Fruit fly (Drosophila melanogaster): ENCODE measurements around the gene Ldsdh1.

Gene Ldsdh1

dm6 chrX:8056597-8057228 lies 24.7 kb downstream of the Ldsdh1 start:
- TF ChIP-seq jim (GFP tag; optimal IDR thresholded peaks at IDR 0.05) (no peak), Hr83 (GFP tag; optimal IDR thresholded peaks at IDR 0.05; ENCODE audit: poor library complexity, severe bottlenecking) (no peak), dl (GFP tag; optimal IDR thresholded peaks at IDR 0.05; ENCODE audit: insufficient read depth in 1 of 2, partially characterized antibody in 2 of 2) (peak; percentile 38 to 70), Dfd (GFP tag; optimal IDR thresholded peaks at IDR 0.05) (no peak), brk (GFP tag; optimal IDR thresholded peaks at IDR 0.05) (no peak), br (GFP tag; optimal IDR thresholded peaks at IDR 0.05) (no peak), sage (GFP tag; optimal IDR thresholded peaks at IDR 0.05) (peak; percentile 4), psq (GFP tag; optimal IDR thresholded peaks at IDR 0.05) (peak; percentile 38), Dif (GFP tag; optimal IDR thresholded peaks at IDR 0.05; ENCODE audit: partially characterized antibody) (peak; percentile 83), ey (GFP tag; optimal IDR thresholded peaks at IDR 0.05) (no peak), h (GFP tag; optimal IDR thresholded peaks at IDR 0.05) (peak; percentile 35), GATAd (GFP tag; optimal IDR thresholded peaks at IDR 0.05) (no peak), N (GFP tag; optimal IDR thresholded peaks at IDR 0.05) (peak; percentile 75)

DNA sequence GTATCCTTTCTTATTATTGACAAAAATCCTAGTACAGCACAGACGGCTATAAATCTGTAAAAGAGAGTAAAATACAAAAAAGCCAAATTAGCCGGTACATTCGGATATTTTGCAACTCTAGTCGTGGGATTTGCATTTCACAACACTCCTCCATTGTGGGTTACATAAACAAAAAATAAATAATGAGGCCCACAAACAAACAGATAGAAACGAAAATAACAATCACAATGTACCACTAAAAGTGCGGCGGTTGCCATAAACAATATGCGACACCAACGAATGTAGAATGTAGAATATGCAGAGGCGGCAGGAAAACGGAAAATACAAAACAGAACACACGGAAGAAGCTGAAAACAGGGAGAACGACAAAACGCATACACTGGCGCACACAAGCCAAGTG lies 25.3 kb downstream of the Ldsdh1 start:
- TF ChIP-seq psq (GFP tag; optimal IDR thresholded peaks at IDR 0.05): peak; percentile 60
- no peak for TF ChIP-seq rgr (GFP tag; optimal IDR thresholded peaks at IDR 0.05)
- TF ChIP-seq usp (GFP tag; optimal IDR thresholded peaks at IDR 0.05): no peak

- TF ChIP-seq tai (GFP tag; optimal IDR thresholded peaks at IDR 0.05): no peak
- no peak for TF ChIP-seq dmrt93B (GFP tag; optimal IDR thresholded peaks at IDR 0.05)
- TF ChIP-seq woc (GFP tag; optimal IDR thresholded peaks at IDR 0.05): no peak
- no peak for TF ChIP-seq Vsx2 (GFP tag; optimal IDR thresholded peaks at IDR 0.05; ENCODE audit: partially characterized antibody)
- peak; percentile 10 for TF ChIP-seq psq (GFP tag; optimal IDR thresholded peaks at IDR 0.05)
- TF ChIP-seq sage (GFP tag; optimal IDR thresholded peaks at IDR 0.05): no peak
- TF ChIP-seq Jra (GFP tag; optimal IDR thresholded peaks at IDR 0.05): no peak
- no peak for TF ChIP-seq sv (GFP tag; optimal IDR thresholded peaks at IDR 0.05)
- no peak for TF ChIP-seq Dif (GFP tag; optimal IDR thresholded peaks at IDR 0.05; ENCODE audit: partially characterized antibody)
- peak; percentile 21 for TF ChIP-seq h (GFP tag; optimal IDR thresholded peaks at IDR 0.05)
- no peak for TF ChIP-seq Abd-B (GFP tag; optimal IDR thresholded peaks at IDR 0.05)
- TF ChIP-seq N (GFP tag; optimal IDR thresholded peaks at IDR 0.05): no peak
- TF ChIP-seq Sp1 (GFP tag; optimal IDR thresholded peaks at IDR 0.05): no peak
- no peak for TF ChIP-seq jim (GFP tag; optimal IDR thresholded peaks at IDR 0.05)
- TF ChIP-seq Myc (optimal IDR thresholded peaks at IDR 0.05): no peak
- no peak for TF ChIP-seq CG32264 (GFP tag; optimal IDR thresholded peaks at IDR 0.05)
These were observed 32.1 kb downstream of the Ldsdh1 start for dm6 chrX:8049292-8049691.

- no peak for TF ChIP-seq Hr78 (GFP tag; optimal IDR thresholded peaks at IDR 0.05)
- no peak for TF ChIP-seq dl (GFP tag; optimal IDR thresholded peaks at IDR 0.05; ENCODE audit: insufficient read depth in 1 of 2, partially characterized antibody in 2 of 2)
- TF ChIP-seq Vsx2 (GFP tag; optimal IDR thresholded peaks at IDR 0.05; ENCODE audit: partially characterized antibody): no peak
- TF ChIP-seq lola (GFP tag; optimal IDR thresholded peaks at IDR 0.05): no peak
- no peak for TF ChIP-seq tai (GFP tag; optimal IDR thresholded peaks at IDR 0.05)
- no peak for TF ChIP-seq sv (GFP tag; optimal IDR thresholded peaks at IDR 0.05)
- no peak for TF ChIP-seq Jra (GFP tag; optimal IDR thresholded peaks at IDR 0.05)
- no peak for TF ChIP-seq CG32264 (GFP tag; optimal IDR thresholded peaks at IDR 0.05)
- no peak for TF ChIP-seq h (GFP tag; optimal IDR thresholded peaks at IDR 0.05)
- TF ChIP-seq Hnf4 (GFP tag; optimal IDR thresholded peaks at IDR 0.05): no peak
- no peak for TF ChIP-seq Rel (GFP tag; optimal IDR thresholded peaks at IDR 0.05)
- no peak for TF ChIP-seq Rel (tag; optimal IDR thresholded peaks at IDR 0.05)
- no peak for TF ChIP-seq Abd-B (GFP tag; optimal IDR thresholded peaks at IDR 0.05)
- TF ChIP-seq GATAd (GFP tag; optimal IDR thresholded peaks at IDR 0.05): no peak
- no peak for TF ChIP-seq ey (GFP tag; optimal IDR thresholded peaks at IDR 0.05)
- TF ChIP-seq Dif (GFP tag; optimal IDR thresholded peaks at IDR 0.05; ENCODE audit: partially characterized antibody): no peak
- TF ChIP-seq pan (optimal IDR thresholded peaks at IDR 0.05): no peak
- no peak for TF ChIP-seq rgr (GFP tag; optimal IDR thresholded peaks at IDR 0.05)
- no peak for TF ChIP-seq usp (GFP tag; optimal IDR thresholded peaks at IDR 0.05)
- no peak for TF ChIP-seq psq (GFP tag; optimal IDR thresholded peaks at IDR 0.05)
- no peak for TF ChIP-seq fru (GFP tag; optimal IDR thresholded peaks at IDR 0.05)
These were observed 34.9 kb downstream of the Ldsdh1 start for dm6 chrX:8046520-8046919.
